Fruit fly (Drosophila melanogaster) whole organism, embryonic: ENCODE results near the gene Mks1.
A peak's percentile ranks its signal among the peaks of the same experiment; 100 is the strongest.

Experiments used
- Asciz ChIP-seq: fragments of 200-800 bp; sonication (Bioruptor generic); optimal IDR thresholded peaks from 2 replicates; lab custom pipeline; 2017; ENCODE audit warnings: missing biosample characterization, mild to moderate bottlenecking, missing genetic modification characterization, missing genetic modification reagents
- Bgb ChIP-seq: fragments of 200-800 bp; sonication (Bioruptor generic); IDR thresholded peaks from 2 replicates; pipeline ENCODE4 v1.3.6; 2022; ENCODE audit warnings: missing biosample characterization, missing genetic modification characterization; ENCODE audit not compliant: partially characterized antibody
- CG12299 ChIP-seq: fragments of 200-800 bp; sonication (Bioruptor generic); optimal IDR thresholded peaks from 2 replicates; lab custom pipeline; 2018; ENCODE audit warnings: missing biosample characterization, mild to moderate bottlenecking, missing genetic modification characterization
- CG12942 ChIP-seq: fragments of 200-800 bp; sonication (Bioruptor generic); optimal IDR thresholded peaks from 3 replicates; lab custom pipeline; 2016; ENCODE audit warnings: missing biosample characterization, missing genetic modification characterization
- CG15514 ChIP-seq: fragments of 200-800 bp; sonication (Bioruptor generic); optimal IDR thresholded peaks from 3 replicates; lab custom pipeline; 2017; ENCODE audit warnings: missing biosample characterization, missing genetic modification characterization, mild to moderate bottlenecking, moderate library complexity, missing genetic modification reagents
- CG17612 ChIP-seq: fragments of 200-800 bp; sonication (Bioruptor generic); IDR thresholded peaks from 2 replicates; pipeline ENCODE4 v1.3.6; 2022; ENCODE audit warnings: missing biosample characterization, missing genetic modification characterization
- CG2129 ChIP-seq: fragments of 200-800 bp; sonication (Bioruptor generic); IDR thresholded peaks from 2 replicates; pipeline ENCODE4 v1.3.6; 2022; ENCODE audit warnings: missing biosample characterization, missing genetic modification characterization; ENCODE audit not compliant: partially characterized antibody
- CG31365 ChIP-seq: fragments of 200-800 bp; sonication (Bioruptor generic); optimal IDR thresholded peaks from 2 replicates; lab custom pipeline; 2018; ENCODE audit warnings: missing biosample characterization, mild to moderate bottlenecking, missing genetic modification characterization
- CG31441 ChIP-seq: fragments of 200-800 bp; sonication (Bioruptor generic); IDR thresholded peaks from 2 replicates; pipeline ENCODE4 v1.3.6; 2022; ENCODE audit warnings: missing biosample characterization, missing genetic modification characterization
- CG3995 ChIP-seq: fragments of 200-800 bp; sonication (Bioruptor generic); optimal IDR thresholded peaks from 3 replicates; lab custom pipeline; 2016; ENCODE audit warnings: missing biosample characterization, missing genetic modification characterization
- CG4820 ChIP-seq: fragments of 200-800 bp; sonication (Bioruptor generic); optimal IDR thresholded peaks from 3 replicates; lab custom pipeline; 2016; ENCODE audit warnings: missing biosample characterization, missing genetic modification characterization
- CG5180 ChIP-seq: fragments of 200-800 bp; sonication (Bioruptor generic); optimal IDR thresholded peaks from 3 replicates; lab custom pipeline; 2017; ENCODE audit warnings: missing biosample characterization, missing genetic modification characterization, mild to moderate bottlenecking, moderate library complexity, missing genetic modification reagents
- CG5245 ChIP-seq: fragments of 200-800 bp; sonication (Bioruptor generic); optimal IDR thresholded peaks from 3 replicates; lab custom pipeline; 2016; ENCODE audit warnings: missing biosample characterization, missing genetic modification characterization
- CG7271 ChIP-seq: fragments of 200-800 bp; sonication (Bioruptor generic); optimal IDR thresholded peaks from 2 replicates; lab custom pipeline; 2018; ENCODE audit warnings: missing biosample characterization, mild to moderate bottlenecking, missing genetic modification characterization, moderate library complexity
- CG8765 ChIP-seq: fragments of 200-800 bp; sonication (Bioruptor generic); IDR thresholded peaks from 2 replicates; pipeline ENCODE4 v1.3.6; 2022; ENCODE audit warnings: missing biosample characterization, missing genetic modification characterization
- CG9932 ChIP-seq: fragments of 200-800 bp; sonication (Bioruptor generic); IDR thresholded peaks from 2 replicates; pipeline ENCODE4 v1.3.6; 2022; ENCODE audit warnings: missing biosample characterization, missing genetic modification characterization
- Chrac-16 ChIP-seq: fragments of 200-800 bp; sonication (Bioruptor generic); optimal IDR thresholded peaks from 3 replicates; lab custom pipeline; 2016; ENCODE audit warnings: missing biosample characterization, missing genetic modification characterization
- CrebB ChIP-seq: fragments of 200-800 bp; sonication (Bioruptor generic); optimal IDR thresholded peaks from 3 replicates; lab custom pipeline; 2018; ENCODE audit warnings: missing biosample characterization, mild to moderate bottlenecking, missing genetic modification characterization
- Fer3 ChIP-seq: fragments of 200-800 bp; sonication (Bioruptor generic); optimal IDR thresholded peaks from 2 replicates; lab custom pipeline; 2018; ENCODE audit warnings: missing biosample characterization, mild to moderate bottlenecking, missing genetic modification characterization, moderate library complexity
- HHEX ChIP-seq: fragments of 200-800 bp; sonication (Bioruptor generic); optimal IDR thresholded peaks from 3 replicates; lab custom pipeline; 2017; ENCODE audit warnings: missing biosample characterization, mild to moderate bottlenecking, missing genetic modification characterization, missing genetic modification reagents
- Hr39 ChIP-seq: fragments of >200 bp; optimal IDR thresholded peaks from 2 replicates; lab custom pipeline; 2017
- Jarid2 ChIP-seq: fragments of 200-800 bp; sonication (Bioruptor generic); optimal IDR thresholded peaks from 3 replicates; lab custom pipeline; 2017; ENCODE audit warnings: mild to moderate bottlenecking, missing biosample characterization, missing genetic modification reagents, missing genetic modification characterization
- Optix ChIP-seq: fragments of 200-800 bp; sonication (Bioruptor generic); IDR thresholded peaks from 3 replicates; pipeline ENCODE4 v1.3.6; 2022; ENCODE audit warnings: missing biosample characterization, missing genetic modification characterization
- Spps ChIP-seq: fragments of 200-800 bp; sonication (Bioruptor generic); optimal IDR thresholded peaks from 2 replicates; lab custom pipeline; 2018; ENCODE audit warnings: missing biosample characterization, mild to moderate bottlenecking, missing genetic modification characterization
- TFAM ChIP-seq: fragments of 200-800 bp; sonication (Bioruptor generic); optimal IDR thresholded peaks from 2 replicates; lab custom pipeline; 2017; ENCODE audit warnings: missing biosample characterization, missing genetic modification characterization, inconsistent platforms
- Xrp1 ChIP-seq: fragments of 200-800 bp; sonication (Bioruptor generic); IDR thresholded peaks from 2 replicates; pipeline ENCODE4 v1.3.6; 2022; ENCODE audit warnings: missing biosample characterization, missing genetic modification characterization
- ara ChIP-seq: fragments of 200-800 bp; sonication (Bioruptor generic); IDR thresholded peaks from 2 replicates; pipeline ENCODE4 v1.3.6; 2022; ENCODE audit warnings: missing biosample characterization, missing genetic modification characterization
- bbx ChIP-seq: fragments of 200-800 bp; sonication (Bioruptor generic); IDR thresholded peaks from 2 replicates; pipeline ENCODE4 v1.3.6; 2022; ENCODE audit warnings: missing biosample characterization, missing genetic modification characterization; ENCODE audit not compliant: partially characterized antibody
- bigmax ChIP-seq: fragments of 200-800 bp; sonication (Bioruptor generic); optimal IDR thresholded peaks from 2 replicates; lab custom pipeline; 2018; ENCODE audit warnings: missing biosample characterization, mild to moderate bottlenecking, missing genetic modification characterization
- bsh ChIP-seq, 2 experiments: fragments of 200-800 bp; sonication (Bioruptor generic); optimal IDR thresholded peaks; 2 replicates each; lab custom pipeline; 2017 to 2018; ENCODE audit warnings: mild to moderate bottlenecking in 2 of 2, missing biosample characterization in 2 of 2, missing genetic modification characterization in 2 of 2, moderate library complexity in 1 of 2
- chif ChIP-seq, 2 experiments: fragments of 200-800 bp; sonication (Bioruptor generic); optimal IDR thresholded peaks; 3 replicates each; lab custom pipeline; 2016; ENCODE audit warnings: missing biosample characterization in 2 of 2, missing genetic modification characterization in 2 of 2
- cwo ChIP-seq: fragments of 200-800 bp; sonication (Bioruptor generic); optimal IDR thresholded peaks from 3 replicates; lab custom pipeline; 2017; ENCODE audit warnings: missing biosample characterization, missing genetic modification characterization, mild to moderate bottlenecking, moderate library complexity, missing genetic modification reagents
- dm ChIP-seq: fragments of 200-800 bp; sonication (Bioruptor generic); optimal IDR thresholded peaks from 3 replicates; lab custom pipeline; 2016; ENCODE audit warnings: missing biosample characterization, missing genetic modification characterization
- emc ChIP-seq: fragments of 200-800 bp; sonication (Bioruptor generic); optimal IDR thresholded peaks from 2 replicates; lab custom pipeline; 2016; ENCODE audit warnings: missing biosample characterization, missing genetic modification characterization
- en ChIP-seq: fragments of 200-800 bp; sonication (Bioruptor generic); optimal IDR thresholded peaks from 2 replicates; lab custom pipeline; 2016; ENCODE audit warnings: missing biosample characterization, missing genetic modification characterization
- eve ChIP-seq, 2 experiments: fragments of >200 bp; optimal IDR thresholded peaks; 2 replicates each; lab custom pipeline; 2017; ENCODE audit warnings: missing biosample characterization in 2 of 2, missing genetic modification characterization in 2 of 2
- gce ChIP-seq: fragments of 200-800 bp; sonication (Bioruptor generic); IDR thresholded peaks from 3 replicates; pipeline ENCODE4 v1.3.6; 2022; ENCODE audit warnings: missing biosample characterization, missing genetic modification characterization
- grau ChIP-seq: fragments of 200-800 bp; optimal IDR thresholded peaks from 3 replicates; lab custom pipeline; 2019; ENCODE audit warnings: missing biosample characterization, mild to moderate bottlenecking, missing genetic modification characterization, moderate library complexity
- her ChIP-seq: fragments of 200-800 bp; sonication (Bioruptor generic); optimal IDR thresholded peaks from 2 replicates; lab custom pipeline; 2016; ENCODE audit warnings: missing biosample characterization, missing genetic modification characterization
- kay ChIP-seq: fragments of 200-800 bp; sonication (Bioruptor generic); optimal IDR thresholded peaks from 2 replicates; lab custom pipeline; 2016; ENCODE audit warnings: missing biosample characterization, missing genetic modification characterization
- klu ChIP-seq: fragments of 200-800 bp; sonication (Bioruptor generic); IDR thresholded peaks from 2 replicates; pipeline ENCODE4 v1.3.6; 2022; ENCODE audit warnings: missing biosample characterization, missing genetic modification characterization
- mirr ChIP-seq: fragments of 200-800 bp; sonication (Bioruptor generic); optimal IDR thresholded peaks from 3 replicates; lab custom pipeline; 2018; ENCODE audit warnings: missing biosample characterization, mild to moderate bottlenecking, missing genetic modification characterization
- pb ChIP-seq: fragments of 200-800 bp; sonication (Bioruptor generic); optimal IDR thresholded peaks from 3 replicates; lab custom pipeline; 2016; ENCODE audit warnings: missing biosample characterization, missing genetic modification characterization
- phol ChIP-seq: fragments of 200-800 bp; sonication (Bioruptor generic); optimal IDR thresholded peaks from 3 replicates; lab custom pipeline; 2018; ENCODE audit warnings: missing biosample characterization, mild to moderate bottlenecking, missing genetic modification characterization, moderate library complexity
- pros ChIP-seq: fragments of 200-800 bp; sonication (Bioruptor generic); optimal IDR thresholded peaks from 3 replicates; lab custom pipeline; 2019; ENCODE audit warnings: missing biosample characterization, mild to moderate bottlenecking, missing genetic modification characterization, moderate library complexity
- sr ChIP-seq: fragments of 200-800 bp; sonication (Bioruptor generic); IDR thresholded peaks from 3 replicates; pipeline ENCODE4 v1.3.6; 2022; ENCODE audit warnings: missing biosample characterization, missing genetic modification characterization
- ssp ChIP-seq: fragments of 200-800 bp; sonication (Bioruptor generic); IDR thresholded peaks from 2 replicates; pipeline ENCODE4 v1.3.6; 2022; ENCODE audit warnings: missing biosample characterization, missing genetic modification characterization
- tup ChIP-seq: fragments of 200-800 bp; sonication (Bioruptor generic); optimal IDR thresholded peaks from 2 replicates; lab custom pipeline; 2016; ENCODE audit warnings: missing biosample characterization, mild to moderate bottlenecking, missing genetic modification characterization, moderate library complexity
- unc-4 ChIP-seq: fragments of 200-800 bp; sonication (Bioruptor generic); IDR thresholded peaks from 2 replicates; pipeline ENCODE4 v1.3.6; 2022; ENCODE audit warnings: missing biosample characterization, missing genetic modification characterization; ENCODE audit not compliant: partially characterized antibody
- vnd ChIP-seq: fragments of 200-800 bp; sonication (Bioruptor generic); IDR thresholded peaks from 3 replicates; pipeline ENCODE4 v1.3.6; 2022; ENCODE audit warnings: missing biosample characterization, missing genetic modification characterization; ENCODE audit not compliant: partially characterized antibody

Gene Mks1

dm6 chrX:12473953-12474468, 22.4 kb downstream of the Mks1 start (continued):
- TF ChIP-seq grau (tag; lab: Kevin White, UChicago) (peak; percentile 99), CG3995 (GFP tag; lab: Kevin White, UChicago) (no peak), CrebB (peak; percentile 6), gce (0 out of 3 replicates have a peak, but pooled peaks have one; percentile 20), bsh (GFP tag; optimal IDR thresholded peaks at IDR 0.05; lab: Kevin White, UChicago) (peak in 1 of 2 experiments; percentile 80), kay (GFP tag; lab: Kevin White, UChicago) (peak; percentile 38), eve (GFP tag; optimal IDR thresholded peaks at IDR 0.05; lab: Kevin White, UChicago) (no peak), CG9932 (GFP tag; lab: Robert Waterston, UW) (peak; percentile 86), mirr (peak; percentile 90), Chrac-16 (GFP tag; lab: Kevin White, UChicago) (peak; percentile 58), CG5180 (GFP tag; lab: Kevin White, UChicago) (peak; percentile 53), CG7271 (no peak), CG31441 (GFP tag; lab: Robert Waterston, UW) (peak; percentile 85), pb (GFP tag; lab: Kevin White, UChicago) (no peak), tup (GFP tag; lab: Kevin White, UChicago) (no peak), Jarid2 (peak; percentile 43), pros (GFP tag; lab: Kevin White, UChicago) (no peak), CG12299 (tag; lab: Kevin White, UChicago) (peak; percentile 73), bigmax (no peak), chif (GFP tag; optimal IDR thresholded peaks at IDR 0.05; lab: Kevin White, UChicago) (peak in 1 of 2 experiments; percentile 26), Bgb (GFP tag; lab: Robert Waterston, UW) (no peak), en (no peak), emc (GFP tag; lab: Kevin White, UChicago) (no peak), Xrp1 (GFP tag; lab: Robert Waterston, UW) (peak; percentile 75; the same call in 1 of the 2 replicates), CG2129 (GFP tag; lab: Robert Waterston, UW) (no peak), dm (GFP tag; lab: Kevin White, UChicago) (no peak), CG12942 (peak; percentile 49), ara (GFP tag; lab: Robert Waterston, UW) (peak; percentile 63; the same call in 1 of the 2 replicates), CG5245 (GFP tag; lab: Kevin White, UChicago) (peak; percentile 9), vnd (GFP tag; lab: Robert Waterston, UW) (no peak), Spps (tag; lab: Kevin White, UChicago) (peak; percentile 14), her (GFP tag; lab: Kevin White, UChicago) (no peak), bbx (GFP tag; lab: Robert Waterston, UW) (no peak), unc-4 (GFP tag; lab: Robert Waterston, UW) (no peak), CG17612 (GFP tag; lab: Robert Waterston, UW) (peak; percentile 36; the same call in 1 of the 2 replicates), Asciz (GFP tag; lab: Kevin White, UChicago) (peak; percentile 72), klu (peak; percentile 65; the same call in 1 of the 2 replicates), cwo (peak; percentile 82), CG8765 (GFP tag; lab: Robert Waterston, UW) (no peak), CG4820 (GFP tag; lab: Kevin White, UChicago) (peak; percentile 43), CG15514 (peak; percentile 43), TFAM (GFP tag; lab: Kevin White, UChicago) (no peak), ssp (peak; percentile 64), CG31365 (tag; lab: Kevin White, UChicago) (no peak), Optix (GFP tag; lab: Robert Waterston, UW) (no peak), phol (peak; percentile 85), Hr39 (no peak), HHEX (peak; percentile 70), Fer3 (tag; lab: Kevin White, UChicago) (peak; percentile 80), sr (no peak)
